Fruit fly (Drosophila melanogaster): ENCODE measurements around the gene CG14659.

CG14659 gene

DNA sequence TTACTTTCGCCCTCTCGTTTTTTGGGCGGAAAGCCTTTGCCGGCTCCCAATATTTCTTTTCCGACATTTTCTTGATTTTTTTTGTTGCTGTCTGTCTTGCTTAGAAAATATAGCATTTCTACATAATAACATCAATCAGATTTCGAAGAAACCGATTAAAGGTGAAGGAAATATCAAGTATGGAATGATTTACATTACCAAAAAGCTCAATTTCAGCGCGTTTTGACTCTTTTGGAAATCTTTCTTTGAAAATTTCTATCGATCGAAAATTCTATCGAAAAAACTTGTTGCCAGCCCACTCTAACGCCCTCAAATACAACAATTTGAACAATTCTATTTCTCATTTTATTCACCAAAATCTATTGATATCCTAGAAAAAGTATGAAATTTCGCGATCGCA lies at the start of gene CG14659:
Gene CG14659, minus strand, starts transcription at position 101 of the 400 bp plus-strand sequence.
- TF ChIP-seq CG17801 (GFP tag; optimal IDR thresholded peaks at IDR 0.05; ENCODE audit: partially characterized antibody): no peak

DNA sequence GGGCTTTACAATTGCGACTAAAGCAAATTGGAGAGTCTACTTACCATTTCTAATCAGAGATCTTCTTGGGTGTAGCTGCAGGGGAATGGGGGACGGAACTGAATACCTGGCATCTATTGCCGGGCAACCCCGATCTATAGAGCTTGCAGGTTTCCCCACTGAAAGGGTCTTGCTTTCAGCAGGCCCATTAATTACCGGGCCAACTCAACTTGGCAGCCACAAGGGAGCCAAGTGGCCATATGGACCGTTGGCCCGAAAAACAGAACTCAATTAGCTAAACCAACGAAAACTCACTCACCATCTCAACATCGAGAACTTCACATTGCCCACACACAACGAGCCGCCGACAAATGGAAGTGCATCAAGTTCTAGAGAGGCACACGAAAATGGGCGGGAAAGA lies 47.3 kb upstream of the CG14659 start, which contains the start of gene laf:
Gene laf, minus strand, starts transcription at position 101 of the 400 bp plus-strand sequence.
- TF ChIP-seq CG17801 (GFP tag; optimal IDR thresholded peaks at IDR 0.05; ENCODE audit: partially characterized antibody): no peak

DNA sequence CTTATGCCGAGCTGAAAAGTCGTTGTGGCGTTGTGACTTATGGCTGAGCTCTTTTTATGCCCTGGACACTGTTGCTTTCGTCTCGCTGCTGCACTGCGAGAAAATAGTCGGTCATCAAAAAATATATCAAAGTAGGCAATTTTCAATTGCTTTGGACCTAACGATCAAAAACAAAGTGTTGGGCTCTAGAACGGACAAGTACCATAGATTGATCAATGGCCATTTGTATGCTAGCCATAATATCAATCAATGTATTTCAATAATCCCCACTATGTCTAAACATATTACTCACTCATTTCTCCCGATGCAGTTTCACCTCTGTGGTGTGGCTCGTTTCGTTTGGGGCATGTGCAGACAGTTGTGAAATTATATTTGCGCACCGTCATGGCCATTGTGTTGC lies 42.7 kb upstream of the CG14659 start:
- no peak for TF ChIP-seq CG17801 (GFP tag; optimal IDR thresholded peaks at IDR 0.05; ENCODE audit: partially characterized antibody)

DNA sequence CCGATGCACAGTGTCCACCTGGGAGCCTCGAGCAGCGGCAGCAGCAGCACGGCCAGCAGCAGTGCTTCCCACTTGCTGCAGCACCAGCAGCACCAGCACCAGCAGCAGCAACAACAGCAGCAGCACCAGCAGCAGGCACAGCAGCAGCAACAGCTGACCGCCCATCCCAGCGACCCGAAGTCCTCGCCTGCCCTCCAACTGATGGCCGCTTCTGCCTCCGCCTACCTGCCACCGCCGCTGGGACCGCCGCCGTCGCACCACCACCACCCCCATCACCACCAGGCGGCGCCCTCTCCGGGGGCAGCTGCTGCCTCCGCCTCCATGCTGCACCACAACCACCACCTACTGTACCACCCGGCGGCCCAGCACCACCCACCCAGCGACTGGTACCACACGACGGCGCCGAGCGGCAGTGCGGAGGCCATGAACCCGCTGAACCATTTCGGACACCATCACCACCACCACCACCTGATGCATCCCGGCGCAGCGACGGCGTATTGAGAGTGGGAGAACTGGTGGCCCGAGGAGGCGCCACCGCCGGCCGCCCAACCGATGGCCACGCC lies 37.6 kb upstream of the CG14659 start:
- no peak for TF ChIP-seq CG17801 (GFP tag; optimal IDR thresholded peaks at IDR 0.05; ENCODE audit: partially characterized antibody)

DNA sequence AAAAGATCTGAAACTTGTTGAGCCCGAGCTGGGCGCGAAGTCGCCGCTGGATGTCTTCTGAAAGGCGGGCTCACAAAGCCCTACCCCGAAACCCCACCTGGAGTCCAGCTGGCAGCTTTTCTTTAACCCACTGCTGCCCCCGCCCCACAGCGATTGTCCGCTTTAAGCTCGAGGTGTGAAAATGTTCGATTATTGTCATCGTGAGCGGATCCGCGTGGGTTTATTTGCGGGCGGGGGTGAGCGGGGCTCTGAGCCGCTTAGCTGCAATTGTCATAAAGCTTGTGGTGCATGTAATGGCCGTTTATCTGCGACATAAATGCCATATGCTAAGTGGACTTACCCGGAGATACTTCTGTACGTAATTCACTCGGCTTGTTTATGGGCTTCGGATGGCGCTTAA lies 35.8 kb upstream of the CG14659 start:
- no peak for TF ChIP-seq CG17801 (GFP tag; optimal IDR thresholded peaks at IDR 0.05; ENCODE audit: partially characterized antibody)

DNA sequence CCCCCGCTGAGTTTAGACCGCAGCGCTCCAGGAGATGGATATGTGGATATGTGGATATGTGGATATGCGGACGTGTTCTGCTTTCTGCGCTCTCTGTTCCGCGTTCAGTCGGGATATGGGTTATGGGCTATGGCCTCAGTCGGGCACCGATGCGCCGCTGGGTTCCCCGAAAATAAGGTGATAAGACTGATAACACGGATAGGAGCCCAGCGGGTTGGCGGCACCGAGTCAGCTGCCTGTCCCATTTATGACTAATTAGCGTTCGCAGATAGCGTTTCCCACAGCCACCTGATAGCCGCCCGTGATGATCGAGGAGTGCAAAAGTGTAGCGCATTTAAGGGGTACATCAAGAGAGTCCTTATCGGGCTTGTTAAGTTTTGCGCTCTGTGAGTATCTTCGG lies 35.0 kb upstream of the CG14659 start:
- no peak for TF ChIP-seq CG17801 (GFP tag; optimal IDR thresholded peaks at IDR 0.05; ENCODE audit: partially characterized antibody)

DNA sequence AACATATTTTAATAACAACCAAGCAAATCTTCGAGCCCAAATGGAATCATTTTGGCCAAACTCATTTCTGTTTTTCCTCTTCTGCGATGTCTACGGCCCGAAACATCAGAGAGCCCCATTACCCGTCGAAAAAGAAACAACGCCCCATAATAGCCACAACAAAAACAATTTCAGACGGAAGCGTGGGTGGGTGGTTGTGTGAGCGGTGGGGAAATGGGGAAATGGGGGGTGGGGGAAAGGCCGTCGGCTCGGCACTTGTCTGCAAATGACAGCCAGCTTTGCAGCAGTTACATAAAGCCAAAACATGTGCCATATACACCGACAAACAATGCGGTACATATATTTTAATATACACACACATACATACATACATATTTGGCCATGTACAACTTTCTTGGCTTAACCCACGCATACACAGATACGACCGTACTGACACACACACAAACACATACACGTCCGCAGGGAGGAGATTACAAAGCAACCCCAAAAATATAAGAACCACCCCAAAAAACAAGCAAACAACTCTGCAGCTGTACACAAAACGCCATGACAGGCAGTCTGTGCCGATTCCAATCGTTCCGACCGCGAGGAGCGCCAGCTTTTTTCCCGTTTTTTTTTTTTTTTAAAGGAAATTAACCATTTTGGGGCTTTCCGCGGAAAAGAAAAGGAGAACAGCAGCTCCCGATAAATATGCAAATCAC lies 34.0 kb upstream of the CG14659 start:
- TF ChIP-seq CG17801 (GFP tag; optimal IDR thresholded peaks at IDR 0.05; ENCODE audit: partially characterized antibody): no peak

DNA sequence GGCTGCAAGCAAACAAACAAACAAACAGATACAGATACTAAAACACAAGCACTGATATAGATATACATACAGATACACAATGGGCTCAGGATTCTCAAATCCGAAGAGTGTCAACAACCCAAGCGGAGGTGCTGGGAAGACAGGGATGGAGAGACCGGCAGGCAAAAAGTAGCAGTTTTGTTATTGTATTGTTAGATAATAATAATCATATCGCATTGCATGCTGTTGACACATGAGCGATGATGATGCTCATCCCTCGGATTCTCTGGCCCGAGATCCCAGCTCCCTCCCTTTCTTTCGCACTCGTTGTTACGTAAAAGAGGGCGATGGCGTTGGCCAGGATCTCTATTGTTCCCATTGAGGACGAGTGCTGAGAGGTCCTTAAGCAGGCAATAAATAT lies 32.7 kb upstream of the CG14659 start:
- no peak for TF ChIP-seq CG17801 (GFP tag; optimal IDR thresholded peaks at IDR 0.05; ENCODE audit: partially characterized antibody)

DNA sequence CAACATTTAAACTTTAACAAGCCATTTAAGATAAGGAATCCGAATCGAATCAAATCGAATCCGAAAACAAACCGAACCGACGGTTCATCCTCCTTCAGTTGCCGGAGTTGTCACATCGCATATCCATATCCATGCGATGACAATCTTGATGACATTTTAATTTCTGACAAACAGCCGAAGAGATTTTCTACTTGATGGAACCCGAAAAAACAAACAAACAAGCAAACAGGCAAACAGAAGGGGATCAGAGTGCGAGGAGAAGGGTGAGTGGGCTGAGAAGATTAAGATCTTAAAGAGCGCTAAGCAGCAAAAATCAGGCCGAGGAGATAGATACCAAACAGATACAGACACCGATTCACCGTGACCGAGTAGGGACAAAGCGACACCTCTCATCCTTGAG lies 30.0 kb upstream of the CG14659 start:
- TF ChIP-seq CG17801 (GFP tag; optimal IDR thresholded peaks at IDR 0.05; ENCODE audit: partially characterized antibody): no peak

DNA sequence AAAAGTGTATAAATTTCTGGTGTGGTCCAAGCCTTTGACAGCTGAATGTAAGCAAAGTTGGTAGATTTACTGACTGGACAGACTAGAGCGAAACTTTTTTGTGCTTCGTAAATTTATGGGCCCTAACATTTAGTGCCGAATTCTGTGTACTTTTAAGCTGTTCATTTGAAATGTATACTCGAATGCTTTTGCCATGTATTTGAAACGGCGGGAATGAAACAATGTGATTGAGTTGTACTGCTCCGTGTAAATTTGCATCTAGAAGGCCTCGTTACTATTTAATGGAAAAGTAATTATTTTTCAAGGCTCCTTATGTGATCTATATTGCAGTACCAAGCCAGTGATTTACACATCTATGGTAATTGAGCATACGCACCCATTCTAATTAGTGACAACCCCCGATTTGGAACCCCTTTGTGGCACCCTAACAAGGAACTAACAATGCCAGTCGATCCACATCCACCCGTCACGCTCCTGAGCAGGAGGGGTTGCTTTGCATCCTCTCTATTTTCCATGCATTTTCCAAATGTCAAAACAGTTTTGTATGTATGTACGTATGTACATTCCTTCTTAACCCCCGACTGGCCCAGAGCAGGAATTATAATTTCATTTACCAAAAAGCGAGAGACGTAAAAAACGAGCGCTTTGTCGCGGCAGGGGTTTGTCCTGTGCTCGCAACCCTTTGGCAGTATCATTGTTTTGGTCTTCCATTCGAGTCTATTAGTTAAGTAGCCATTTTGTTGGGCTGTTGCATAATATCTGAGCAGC lies 27.6 kb upstream of the CG14659 start:
- TF ChIP-seq CG17801 (GFP tag; optimal IDR thresholded peaks at IDR 0.05; ENCODE audit: partially characterized antibody): no peak

DNA sequence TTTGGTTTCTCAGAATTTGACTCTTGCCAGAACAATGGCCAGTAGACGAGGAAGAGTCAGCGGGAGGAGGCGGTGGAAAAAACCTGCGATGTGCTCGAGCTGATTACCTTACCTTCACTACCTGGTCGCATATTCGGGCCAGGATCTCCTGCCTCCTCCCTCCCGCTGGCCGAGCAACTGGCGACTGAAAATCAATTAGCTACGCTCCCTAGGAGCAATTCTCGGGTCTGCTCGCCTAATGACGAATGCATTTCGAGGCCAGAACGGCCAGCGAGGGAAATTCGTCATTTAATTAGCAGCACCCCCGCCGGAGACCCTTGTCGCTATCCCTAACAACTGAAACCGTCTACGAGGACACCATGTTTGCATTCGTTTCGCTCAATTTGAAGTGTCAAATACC lies 26.9 kb upstream of the CG14659 start:
- TF ChIP-seq CG17801 (GFP tag; optimal IDR thresholded peaks at IDR 0.05; ENCODE audit: partially characterized antibody): no peak

DNA sequence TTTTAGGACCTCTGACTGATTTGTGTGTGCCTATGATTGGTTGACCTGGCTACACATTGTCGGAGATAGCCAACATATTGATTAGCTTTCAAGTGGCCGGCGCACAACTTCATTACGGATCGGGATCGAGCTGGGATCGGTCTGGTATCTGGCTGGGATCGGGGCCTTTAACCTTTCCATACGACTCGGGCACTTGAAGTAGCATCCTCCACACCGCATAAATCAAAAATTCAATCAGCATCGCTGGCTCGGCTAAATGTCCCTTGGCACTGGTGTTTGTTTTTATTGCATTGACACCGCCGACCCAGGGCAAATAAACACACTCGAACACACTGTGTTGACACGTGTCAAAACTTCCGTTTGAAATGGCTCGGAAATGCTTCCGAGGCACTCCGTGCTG lies 24.6 kb upstream of the CG14659 start:
- no peak for TF ChIP-seq CG17801 (GFP tag; optimal IDR thresholded peaks at IDR 0.05; ENCODE audit: partially characterized antibody)

DNA sequence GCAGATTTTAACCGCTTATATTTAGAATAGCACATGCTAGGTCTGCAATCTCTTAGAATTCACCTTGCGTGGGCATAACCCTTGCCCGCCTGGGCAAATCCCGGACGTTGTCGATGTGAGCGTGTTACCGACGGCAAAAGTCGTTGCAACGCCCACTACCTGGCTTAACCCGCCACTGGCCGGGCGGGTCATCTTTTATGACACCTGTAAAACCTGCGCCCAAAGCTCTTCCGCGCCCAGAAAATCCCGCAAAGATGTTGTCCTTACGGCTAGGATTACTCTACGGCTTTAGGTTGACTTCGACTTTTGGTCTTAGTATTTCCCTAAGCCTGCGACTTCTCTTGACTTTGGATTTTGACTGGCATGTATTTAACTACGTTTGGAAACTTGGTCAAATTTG lies 23.1 kb upstream of the CG14659 start:
- TF ChIP-seq CG17801 (GFP tag; optimal IDR thresholded peaks at IDR 0.05; ENCODE audit: partially characterized antibody): no peak

DNA sequence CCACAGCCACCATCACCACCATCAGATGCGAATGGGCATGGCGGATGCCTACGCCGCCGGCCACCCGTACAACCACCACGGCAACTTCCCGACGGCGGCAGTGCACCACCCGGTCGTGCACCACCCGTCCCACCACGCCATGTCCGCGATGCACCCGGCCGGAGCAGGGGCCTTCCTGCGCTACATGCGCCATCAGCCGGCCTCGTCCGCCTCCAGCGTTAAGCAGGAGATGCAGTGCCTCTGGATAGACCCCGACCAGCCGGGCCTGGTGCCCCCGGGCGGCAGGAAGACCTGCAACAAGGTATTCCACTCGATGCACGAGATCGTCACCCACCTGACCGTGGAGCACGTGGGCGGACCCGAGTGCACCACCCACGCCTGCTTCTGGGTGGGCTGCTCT lies 22.4 kb upstream of the CG14659 start:
- TF ChIP-seq CG17801 (GFP tag; optimal IDR thresholded peaks at IDR 0.05; ENCODE audit: partially characterized antibody): no peak

DNA sequence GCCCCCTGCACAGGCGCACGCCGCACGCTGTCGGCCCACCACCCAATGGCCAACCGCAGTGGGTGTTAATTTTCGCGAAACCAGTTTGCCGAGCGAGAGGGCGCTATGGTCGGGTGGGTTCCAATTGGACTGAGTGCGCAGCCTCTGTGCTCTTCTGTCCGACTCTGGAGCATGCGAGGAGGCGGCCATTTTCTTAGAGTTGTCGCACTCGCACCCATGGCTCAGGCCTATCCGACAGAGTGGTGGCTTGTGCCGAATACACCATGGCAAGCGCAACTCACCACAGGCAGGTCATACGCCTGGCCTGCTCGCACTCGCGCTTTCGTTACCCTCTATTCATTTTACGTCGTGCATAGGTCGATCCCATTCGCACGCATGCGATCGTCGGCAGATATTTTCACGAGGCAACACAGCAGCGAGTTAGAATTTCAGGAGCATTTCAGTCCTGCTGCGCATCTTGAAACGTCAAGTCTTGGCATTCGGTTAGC lies 21.3 kb upstream of the CG14659 start, which contains the start of gene opa:
Gene opa, plus strand, starts transcription at position 441 of the 488 bp plus-strand sequence.
- TF ChIP-seq CG17801 (GFP tag; optimal IDR thresholded peaks at IDR 0.05; ENCODE audit: partially characterized antibody): no peak
